Fruit fly (Drosophila melanogaster): Measurements from ENCODE around the gene Cmpk.

dm6 chr3R:26017294-26017770 lies 37.9 kb downstream of the Cmpk start:
- TF ChIP-seq Eip75B (GFP tag; optimal IDR thresholded peaks at IDR 0.05) (no peak), Gug (GFP tag; IDR thresholded peaks at IDR 0.05) (no peak), Sox102F (GFP tag; optimal IDR thresholded peaks at IDR 0.05) (no peak), Blimp-1 (GFP tag; optimal IDR thresholded peaks at IDR 0.05) (no peak), Hr38 (GFP tag; optimal IDR thresholded peaks at IDR 0.05) (no peak), CG32006 (GFP tag; optimal IDR thresholded peaks at IDR 0.05) (no peak), Ets21C (GFP tag; optimal IDR thresholded peaks at IDR 0.05) (no peak)

Measured in whole organism, prepupa.